Worm (Caenorhabditis elegans): ENCODE results near the gene K02F6.7.

ce11 chrII:2578216-2578615 lies 40.6 kb upstream of the K02F6.7 start:
- no peak for TF ChIP-seq sma-9 (GFP tag; optimal IDR thresholded peaks at IDR 0.05)
- no peak for TF ChIP-seq sma-9 (tag; optimal IDR thresholded peaks at IDR 0.05)
- TF ChIP-seq ztf-11 (tag; optimal IDR thresholded peaks at IDR 0.05): no peak
- no peak for TF ChIP-seq lin-39 (tag; optimal IDR thresholded peaks at IDR 0.05)
- no peak for TF ChIP-seq nhr-12 (tag; optimal IDR thresholded peaks at IDR 0.05)
